Fruit fly (Drosophila melanogaster) ovary, adult (tissue): ENCODE data around the gene ssp7.
A peak's percentile ranks its signal among the peaks of the same experiment; 100 is the strongest.

Experiments used
- CG17801 ChIP-seq: fragments of 200-800 bp; optimal IDR thresholded peaks from 2 replicates; lab custom pipeline; 2019; ENCODE audit warnings: missing biosample characterization, mild to moderate bottlenecking, missing genetic modification characterization, moderate library complexity; ENCODE audit not compliant: partially characterized antibody

The ssp7 gene

dm6 chrX:11140163-11140562 is at the start of gene ssp7:
TSS of gene ssp7 (minus strand) at chrX:11140263.
- TF ChIP-seq CG17801 (GFP tag; lab: Kevin White, UChicago): no peak

dm6 chrX:11182631-11183030 is 42.6 kb upstream of the ssp7 start, which contains the start of gene CG15200:
TSS of gene CG15200 (plus strand) at chrX:11182931.
- no peak for TF ChIP-seq CG17801 (GFP tag; lab: Kevin White, UChicago)

- no peak for TF ChIP-seq CG17801 (GFP tag; lab: Kevin White, UChicago)
Observed at dm6 chrX:11176073-11176472, 36.0 kb upstream of the ssp7 start.

dm6 chrX:11170578-11170977 is 30.5 kb upstream of the ssp7 start, which contains the start of gene CG1394:
TSS of gene CG1394 (minus strand) at chrX:11170678.
- no peak for TF ChIP-seq CG17801 (GFP tag; lab: Kevin White, UChicago)

dm6 chrX:11168958-11169357 is 28.9 kb upstream of the ssp7 start, which contains the start of gene Antdh:
TSS of gene Antdh (minus strand) at chrX:11169058.
- TF ChIP-seq CG17801 (GFP tag; lab: Kevin White, UChicago): no peak

- TF ChIP-seq CG17801 (GFP tag; lab: Kevin White, UChicago): no peak
Observed at dm6 chrX:11159710-11160446, 19.8 kb upstream of the ssp7 start, which contains the start of gene CG32668. TSS of gene CG32668 (minus strand) at chrX:11159760.

dm6 chrX:11155808-11156589 is 15.9 kb upstream of the ssp7 start:
- TF ChIP-seq CG17801 (GFP tag; lab: Kevin White, UChicago): peak; percentile 78

dm6 chrX:11154511-11155197 is 14.6 kb upstream of the ssp7 start:
- TF ChIP-seq CG17801 (GFP tag; lab: Kevin White, UChicago): no peak

- no peak for TF ChIP-seq CG17801 (GFP tag; lab: Kevin White, UChicago)
Observed at dm6 chrX:11153826-11154510, 13.9 kb upstream of the ssp7 start, which contains the start of the genes rtv and Dlic. TSS of gene rtv (minus strand) at chrX:11153990. TSS of gene Dlic (plus strand) at chrX:11154421.

dm6 chrX:11153413-11153812 is 13.3 kb upstream of the ssp7 start:
- no peak for TF ChIP-seq CG17801 (GFP tag; lab: Kevin White, UChicago)

- no peak for TF ChIP-seq CG17801 (GFP tag; lab: Kevin White, UChicago)
Observed at dm6 chrX:11149201-11149600, 9.1 kb upstream of the ssp7 start, which contains the start of gene Lint-1. TSS of gene Lint-1 (plus strand) at chrX:11149323.

- TF ChIP-seq CG17801 (GFP tag; lab: Kevin White, UChicago): no peak
Observed at dm6 chrX:11148272-11148835, 8.3 kb upstream of the ssp7 start, which contains the start of gene Ran. TSS of gene Ran (minus strand) at chrX:11148716.

- no peak for TF ChIP-seq CG17801 (GFP tag; lab: Kevin White, UChicago)
Observed at dm6 chrX:11147553-11148067, 7.5 kb upstream of the ssp7 start.
